Worm (Caenorhabditis elegans): ENCODE results near the gene sru-21.

DNA sequence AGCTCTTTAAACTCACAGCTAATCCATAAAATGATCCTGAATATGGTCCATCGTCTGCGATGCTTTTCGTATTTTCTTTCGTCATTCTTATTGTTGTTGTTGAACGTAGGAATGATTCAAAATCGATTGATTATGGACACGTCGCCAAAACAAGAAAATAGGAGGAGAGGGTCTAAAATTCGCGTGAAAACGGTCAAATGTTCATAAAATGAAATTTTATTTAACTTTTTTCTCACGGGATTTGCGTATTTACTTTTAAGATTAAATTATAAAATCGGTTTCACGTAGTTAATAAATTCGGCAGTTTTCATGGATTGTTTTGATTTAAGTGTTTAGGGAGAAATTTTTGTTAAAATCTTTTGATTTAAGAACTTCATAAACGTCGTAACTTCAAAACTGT is 22.6 kb downstream of the sru-21 start, which contains the start of gene C08F11.10:
- TF ChIP-seq fkh-10 (GFP tag; optimal IDR thresholded peaks at IDR 0.05) (no peak), spr-3 (GFP tag; optimal IDR thresholded peaks at IDR 0.05) (no peak), ama-1 (optimal IDR thresholded peaks at IDR 0.05) (no peak), snpc-4 (tag; optimal IDR thresholded peaks at IDR 0.05) (no peak), snpc-1.2 (GFP tag; IDR thresholded peaks at IDR 0.05) (no peak), lin-39 (tag; optimal IDR thresholded peaks at IDR 0.05) (no peak), nhr-77 (tag; optimal IDR thresholded peaks at IDR 0.05) (no peak), pha-4 (GFP tag; IDR thresholded peaks at IDR 0.05) (no peak), pha-4 (tag; optimal IDR thresholded peaks at IDR 0.05) (no peak), dpl-1 (GFP tag; optimal IDR thresholded peaks at IDR 0.05) (no peak), ztf-11 (tag; optimal IDR thresholded peaks at IDR 0.05) (no peak)
